Fruit fly (Drosophila melanogaster) whole organism, embryonic: ENCODE data around the gene CG2663.
A peak's percentile ranks its signal among the peaks of the same experiment; 100 is the strongest.

Experiments used
- B-H2 ChIP-seq: fragments of 200-800 bp; sonication (Bioruptor generic); optimal IDR thresholded peaks from 2 replicates; lab custom pipeline; 2018; ENCODE audit warnings: missing biosample characterization, mild to moderate bottlenecking, missing genetic modification characterization
- Bgb ChIP-seq: fragments of 200-800 bp; sonication (Bioruptor generic); IDR thresholded peaks from 2 replicates; pipeline ENCODE4 v1.3.6; 2022; ENCODE audit warnings: missing biosample characterization, missing genetic modification characterization; ENCODE audit not compliant: partially characterized antibody
- BtbVII ChIP-seq: fragments of 200-800 bp; sonication (Bioruptor generic); optimal IDR thresholded peaks from 3 replicates; lab custom pipeline; 2017; ENCODE audit warnings: missing biosample characterization, mild to moderate bottlenecking, missing genetic modification characterization
- CG10267 ChIP-seq: fragments of 200-800 bp; sonication (Bioruptor generic); optimal IDR thresholded peaks from 2 replicates; lab custom pipeline; 2018; ENCODE audit warnings: missing biosample characterization, mild to moderate bottlenecking, missing genetic modification characterization, moderate library complexity
- CG10979 ChIP-seq: fragments of 200-800 bp; sonication (Bioruptor generic); optimal IDR thresholded peaks from 2 replicates; lab custom pipeline; 2018; ENCODE audit warnings: missing biosample characterization, mild to moderate bottlenecking, missing genetic modification characterization, moderate library complexity
- CG11504 ChIP-seq: fragments of 200-800 bp; sonication (Bioruptor generic); optimal IDR thresholded peaks from 3 replicates; lab custom pipeline; 2019; ENCODE audit warnings: missing biosample characterization, mild to moderate bottlenecking, missing genetic modification characterization, moderate library complexity
- CG14965 ChIP-seq: fragments of 200-800 bp; sonication (Bioruptor generic); optimal IDR thresholded peaks from 2 replicates; lab custom pipeline; 2016; ENCODE audit warnings: missing biosample characterization, missing genetic modification characterization, borderline replicate concordance
- CG15601 ChIP-seq: fragments of 200-800 bp; sonication (Bioruptor generic); optimal IDR thresholded peaks from 3 replicates; lab custom pipeline; 2019; ENCODE audit warnings: missing biosample characterization, mild to moderate bottlenecking, missing genetic modification characterization, moderate library complexity
- CG1603 ChIP-seq: fragments of 200-800 bp; sonication (Bioruptor generic); optimal IDR thresholded peaks from 2 replicates; lab custom pipeline; 2019; ENCODE audit warnings: missing biosample characterization, mild to moderate bottlenecking, missing genetic modification characterization, moderate library complexity
- CG17568 ChIP-seq: fragments of 200-800 bp; sonication (Bioruptor generic); optimal IDR thresholded peaks from 2 replicates; lab custom pipeline; 2018; ENCODE audit warnings: missing biosample characterization, mild to moderate bottlenecking, missing genetic modification characterization, moderate library complexity
- CG2116 ChIP-seq: fragments of 200-800 bp; sonication (Bioruptor generic); optimal IDR thresholded peaks from 3 replicates; lab custom pipeline; 2018; ENCODE audit warnings: missing biosample characterization, mild to moderate bottlenecking, missing genetic modification characterization
- CG2120 ChIP-seq: fragments of 200-800 bp; sonication (Bioruptor generic); optimal IDR thresholded peaks from 3 replicates; lab custom pipeline; 2016; ENCODE audit warnings: missing biosample characterization, missing genetic modification characterization
- CG33213 ChIP-seq: fragments of 200-800 bp; sonication (Bioruptor generic); optimal IDR thresholded peaks from 3 replicates; lab custom pipeline; 2016; ENCODE audit warnings: missing biosample characterization, missing genetic modification characterization
- CG34224 ChIP-seq: fragments of 200-800 bp; sonication (Bioruptor generic); IDR thresholded peaks from 3 replicates; pipeline ENCODE4 v1.3.6; 2022; ENCODE audit warnings: missing biosample characterization, missing genetic modification characterization; ENCODE audit not compliant: partially characterized antibody
- CG4617 ChIP-seq: fragments of 200-800 bp; sonication (Bioruptor generic); optimal IDR thresholded peaks from 3 replicates; lab custom pipeline; 2016; ENCODE audit warnings: missing biosample characterization, missing genetic modification characterization, borderline replicate concordance
- CG7271 ChIP-seq: fragments of 200-800 bp; sonication (Bioruptor generic); optimal IDR thresholded peaks from 2 replicates; lab custom pipeline; 2018; ENCODE audit warnings: missing biosample characterization, mild to moderate bottlenecking, missing genetic modification characterization, moderate library complexity
- CG7963 ChIP-seq: fragments of 200-800 bp; sonication (Bioruptor generic); IDR thresholded peaks from 3 replicates; pipeline ENCODE4 v1.3.6; 2022; ENCODE audit warnings: missing biosample characterization, missing genetic modification characterization; ENCODE audit not compliant: partially characterized antibody
- CG9797 ChIP-seq: fragments of 200-800 bp; sonication (Bioruptor generic); optimal IDR thresholded peaks from 3 replicates; lab custom pipeline; 2018; ENCODE audit warnings: missing biosample characterization, mild to moderate bottlenecking, missing genetic modification characterization
- CrebB ChIP-seq: fragments of 200-800 bp; sonication (Bioruptor generic); optimal IDR thresholded peaks from 3 replicates; lab custom pipeline; 2018; ENCODE audit warnings: missing biosample characterization, mild to moderate bottlenecking, missing genetic modification characterization
- D ChIP-seq, 2 experiments: fragments of 200-800 bp in 1 of 2; fragments of >200 bp in 1 of 2; sonication (Bioruptor generic) in 1 of 2; optimal IDR thresholded peaks; 2 replicates in 1 of 2; 3 replicates in 1 of 2; lab custom pipeline; 2017; ENCODE audit warnings: mild to moderate bottlenecking in 1 of 2, missing biosample characterization in 1 of 2, missing genetic modification characterization in 1 of 2, missing genetic modification reagents in 1 of 2
- Doc3 ChIP-seq: fragments of 200-800 bp; sonication (Bioruptor generic); IDR thresholded peaks from 3 replicates; pipeline ENCODE4 v1.3.6; 2022; ENCODE audit warnings: missing biosample characterization, missing genetic modification characterization; ENCODE audit not compliant: partially characterized antibody
- Ets65A ChIP-seq: fragments of 200-800 bp; sonication (Bioruptor generic); peaks from one replicate; lab custom pipeline; 2016; ENCODE audit warnings: missing biosample characterization, missing genetic modification characterization
- HmgZ ChIP-seq: fragments of 200-800 bp; sonication (Bioruptor generic); optimal IDR thresholded peaks from 2 replicates; lab custom pipeline; 2018; ENCODE audit warnings: missing biosample characterization, mild to moderate bottlenecking, missing genetic modification characterization
- Hmr ChIP-seq: fragments of 200-800 bp; sonication (Bioruptor generic); optimal IDR thresholded peaks from 3 replicates; lab custom pipeline; 2017; ENCODE audit warnings: mild to moderate bottlenecking, missing biosample characterization, missing genetic modification reagents, missing genetic modification characterization
- Hr3 ChIP-seq: fragments of 200-800 bp; sonication (Bioruptor generic); optimal IDR thresholded peaks from 3 replicates; lab custom pipeline; 2016; ENCODE audit warnings: missing biosample characterization, missing genetic modification characterization
- Lhr ChIP-seq: fragments of 200-800 bp; sonication (Bioruptor generic); optimal IDR thresholded peaks from 3 replicates; lab custom pipeline; 2017; ENCODE audit warnings: mild to moderate bottlenecking, missing biosample characterization, missing genetic modification reagents, missing genetic modification characterization
- MBD-R2 ChIP-seq: fragments of 200-800 bp; sonication (Bioruptor generic); IDR thresholded peaks from 2 replicates; pipeline ENCODE4 v1.3.6; 2022; ENCODE audit warnings: missing biosample characterization, missing genetic modification characterization
- NfI ChIP-seq: fragments of 200-800 bp; sonication (Bioruptor generic); optimal IDR thresholded peaks from 3 replicates; lab custom pipeline; 2018; ENCODE audit warnings: missing biosample characterization, mild to moderate bottlenecking, missing genetic modification characterization, moderate library complexity
- Rfx ChIP-seq: fragments of 200-800 bp; sonication (Bioruptor generic); IDR thresholded peaks from 2 replicates; pipeline ENCODE4 v1.3.6; 2022; ENCODE audit warnings: missing biosample characterization, missing genetic modification characterization
- Stat92E ChIP-seq, 3 experiments: fragments of >200 bp in 2 of 3; fragments of 200-800 bp in 1 of 3; sonication (Bioruptor generic) in 1 of 3; optimal IDR thresholded peaks; 2 replicates each; lab custom pipeline; 2017 to 2019; ENCODE audit warnings: missing biosample characterization in 3 of 3, missing genetic modification characterization in 3 of 3, mild to moderate bottlenecking in 1 of 3, moderate library complexity in 1 of 3
- ato ChIP-seq: fragments of 200-800 bp; sonication (Bioruptor generic); IDR thresholded peaks from 2 replicates; pipeline ENCODE4 v1.3.6; 2022; ENCODE audit warnings: missing biosample characterization, missing genetic modification characterization; ENCODE audit not compliant: partially characterized antibody
- cato ChIP-seq: fragments of 200-800 bp; sonication (Bioruptor generic); optimal IDR thresholded peaks from 2 replicates; lab custom pipeline; 2016; ENCODE audit warnings: missing biosample characterization, missing genetic modification characterization, borderline replicate concordance
- caup ChIP-seq: fragments of 200-800 bp; sonication (Bioruptor generic); optimal IDR thresholded peaks from 3 replicates; lab custom pipeline; 2017; ENCODE audit warnings: missing biosample characterization, mild to moderate bottlenecking, missing genetic modification characterization, moderate library complexity; ENCODE audit not compliant: severe bottlenecking
- ci ChIP-seq: fragments of 200-800 bp; sonication (Bioruptor generic); IDR thresholded peaks from 3 replicates; pipeline ENCODE4 v1.3.6; 2022; ENCODE audit warnings: missing biosample characterization, missing genetic modification characterization
- gce ChIP-seq: fragments of 200-800 bp; sonication (Bioruptor generic); IDR thresholded peaks from 3 replicates; pipeline ENCODE4 v1.3.6; 2022; ENCODE audit warnings: missing biosample characterization, missing genetic modification characterization
- hbn ChIP-seq: fragments of 200-800 bp; sonication (Bioruptor generic); IDR thresholded peaks from 2 replicates; pipeline ENCODE4 v1.3.6; 2022; ENCODE audit warnings: missing biosample characterization, missing genetic modification characterization; ENCODE audit not compliant: partially characterized antibody
- insv ChIP-seq, 2 experiments: fragments of 200-800 bp; sonication (Bioruptor generic); optimal IDR thresholded peaks; 3 replicates each; lab custom pipeline; 2016 to 2018; ENCODE audit warnings: missing biosample characterization in 2 of 2, missing genetic modification characterization in 2 of 2
- knrl ChIP-seq: fragments of 200-800 bp; sonication (Bioruptor generic); IDR thresholded peaks from 3 replicates; pipeline ENCODE4 v1.3.6; 2022; ENCODE audit warnings: missing biosample characterization, missing genetic modification characterization; ENCODE audit not compliant: partially characterized antibody
- lilli ChIP-seq: fragments of 200-800 bp; sonication (Bioruptor generic); optimal IDR thresholded peaks from 3 replicates; lab custom pipeline; 2016; ENCODE audit warnings: missing biosample characterization, missing genetic modification characterization
- nau ChIP-seq: fragments of 200-800 bp; sonication (Bioruptor generic); optimal IDR thresholded peaks from 3 replicates; lab custom pipeline; 2017; ENCODE audit warnings: missing biosample characterization, mild to moderate bottlenecking, missing genetic modification characterization, missing genetic modification reagents
- pfk ChIP-seq: fragments of 200-800 bp; sonication (Bioruptor generic); optimal IDR thresholded peaks from 2 replicates; lab custom pipeline; 2018; ENCODE audit warnings: missing biosample characterization, mild to moderate bottlenecking, missing genetic modification characterization, moderate library complexity
- sna ChIP-seq: fragments of 200-800 bp; sonication (Bioruptor generic); IDR thresholded peaks from 2 replicates; pipeline ENCODE4 v1.3.6; 2022; ENCODE audit warnings: missing biosample characterization, missing genetic modification characterization; ENCODE audit not compliant: partially characterized antibody
- unc-4 ChIP-seq: fragments of 200-800 bp; sonication (Bioruptor generic); IDR thresholded peaks from 2 replicates; pipeline ENCODE4 v1.3.6; 2022; ENCODE audit warnings: missing biosample characterization, missing genetic modification characterization; ENCODE audit not compliant: partially characterized antibody

CG2663 gene

dm6 chr3R:5393742-5394391 lies 10.1 kb downstream of the CG2663 start, which contains the start of gene CG1172 (continued):
- TF ChIP-seq CG15601 (tag; lab: Kevin White, UChicago) (peak; percentile 41), CG10267 (tag; lab: Kevin White, UChicago) (peak; percentile 49), CG34224 (GFP tag; lab: Robert Waterston, UW) (peak; percentile 76), CG2116 (peak; percentile 73), HmgZ (tag; lab: Kevin White, UChicago) (peak; percentile 63), sna (peak; percentile 76), CG7963 (peak; percentile 50; the same call in 1 of the 3 replicates), NfI (peak; percentile 17), Rfx (peak; percentile 11; the same call in 1 of the 2 replicates), gce (GFP tag; lab: Robert Waterston, UW) (no peak), ci (GFP tag; lab: Robert Waterston, UW) (peak; percentile 54; the same call in 2 of the 3 replicates), insv (GFP tag; optimal IDR thresholded peaks at IDR 0.05; lab: Kevin White, UChicago) (peak in 1 of 2 experiments; percentile 6), D (optimal IDR thresholded peaks at IDR 0.05; lab: Kevin White, UChicago) (peak; percentile 37), D (GFP tag; optimal IDR thresholded peaks at IDR 0.05; lab: Kevin White, UChicago) (no peak), lilli (GFP tag; lab: Kevin White, UChicago) (no peak), CG11504 (tag; lab: Kevin White, UChicago) (no peak), CG9797 (GFP tag; lab: Kevin White, UChicago) (peak; percentile 85), Lhr (GFP tag; lab: Kevin White, UChicago) (peak; percentile 78), Doc3 (GFP tag; lab: Robert Waterston, UW) (peak; percentile 66), CrebB (tag; lab: Kevin White, UChicago) (peak; percentile 21), CG33213 (GFP tag; lab: Kevin White, UChicago) (peak; percentile 60), CG10979 (tag; lab: Kevin White, UChicago) (peak; percentile 10), CG2120 (no peak), MBD-R2 (GFP tag; lab: Robert Waterston, UW) (peak; percentile 59), hbn (GFP tag; lab: Robert Waterston, UW) (peak; percentile 79), CG14965 (GFP tag; lab: Kevin White, UChicago) (no peak), Bgb (GFP tag; lab: Robert Waterston, UW) (peak; percentile 78), CG4617 (GFP tag; lab: Kevin White, UChicago) (peak; percentile 86), CG1603 (peak; percentile 81), ato (no peak), CG7271 (peak; percentile 46), caup (GFP tag; lab: Kevin White, UChicago) (peak; percentile 32), cato (GFP tag; lab: Kevin White, UChicago) (no peak), unc-4 (GFP tag; lab: Robert Waterston, UW) (peak; percentile 82), Hmr (peak; percentile 72), Ets65A (peak; percentile 77), knrl (GFP tag; lab: Robert Waterston, UW) (peak; percentile 71), CG17568 (GFP tag; lab: Kevin White, UChicago) (no peak), Stat92E (GFP tag; optimal IDR thresholded peaks at IDR 0.05; lab: Kevin White, UChicago) (peak in 1 of 3 experiments; percentile 43), BtbVII (GFP tag; lab: Kevin White, UChicago) (no peak), B-H2 (peak; percentile 29), Hr3 (peak; percentile 43), nau (GFP tag; lab: Kevin White, UChicago) (no peak), pfk (GFP tag; lab: Kevin White, UChicago) (no peak)
